Worm (Caenorhabditis elegans): ENCODE measurements around the gene ilys-6.

ilys-6 gene

DNA sequence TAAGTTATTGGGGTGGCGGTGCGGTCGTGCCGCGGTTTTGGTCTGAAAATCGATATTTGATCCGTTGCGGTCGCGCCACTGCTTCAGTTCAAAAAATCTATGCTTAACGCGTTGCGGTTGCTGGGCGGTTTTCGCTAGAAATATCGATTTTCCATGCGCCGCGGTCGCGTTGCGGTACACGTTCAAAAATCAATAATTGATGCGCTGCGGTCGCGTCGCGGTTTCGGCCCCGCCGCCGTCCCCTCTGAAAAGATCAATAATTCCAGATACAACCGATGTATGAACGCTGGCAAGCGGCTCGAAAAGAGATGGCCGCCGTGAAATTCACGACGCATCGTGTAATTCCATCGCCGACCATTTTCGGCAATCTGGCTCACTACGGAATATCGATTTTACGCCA lies 22.5 kb downstream of the ilys-6 start:
- no peak for TF ChIP-seq zag-1 (tag; optimal IDR thresholded peaks at IDR 0.05)
- TF ChIP-seq sma-3 (GFP tag; optimal IDR thresholded peaks at IDR 0.05): no peak
- TF ChIP-seq lin-39 (tag; optimal IDR thresholded peaks at IDR 0.05): no peak
- no peak for TF ChIP-seq unc-55 (GFP tag; optimal IDR thresholded peaks at IDR 0.05)
- no peak for TF ChIP-seq nhr-25 (tag; optimal IDR thresholded peaks at IDR 0.05)
- no peak for TF ChIP-seq ceh-16 (tag; optimal IDR thresholded peaks at IDR 0.05)
- TF ChIP-seq Y55F3AM.14 (GFP tag; optimal IDR thresholded peaks at IDR 0.05): no peak

DNA sequence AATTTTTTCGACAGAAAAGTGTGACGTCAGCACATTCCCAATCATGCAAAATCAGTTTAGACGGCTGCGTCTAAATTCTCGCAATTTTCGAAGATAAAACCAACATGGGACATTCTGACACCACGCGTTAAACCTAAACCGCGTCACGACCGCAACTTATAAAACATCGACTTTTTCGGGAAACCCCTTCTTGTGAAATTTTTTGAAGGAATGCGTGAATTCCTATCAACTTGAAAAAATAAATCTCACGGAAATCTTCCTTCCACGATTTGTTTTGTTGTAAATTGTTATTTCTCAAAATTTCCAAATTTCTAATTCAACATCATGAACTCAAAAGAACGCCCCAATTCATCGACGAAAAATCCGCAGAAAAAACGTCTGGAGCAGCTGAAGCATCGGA lies 23.5 kb downstream of the ilys-6 start, which contains the start of gene F35F11.2:
Gene F35F11.2, plus strand, starts transcription at position 301 of the 400 bp plus-strand sequence.
- TF ChIP-seq nhr-237 (tag; optimal IDR thresholded peaks at IDR 0.05) (no peak), lin-13 (GFP tag; optimal IDR thresholded peaks at IDR 0.05) (no peak), nhr-10 (tag; optimal IDR thresholded peaks at IDR 0.05) (no peak), aly-2 (tag; optimal IDR thresholded peaks at IDR 0.05) (no peak), C34F6.9 (tag; optimal IDR thresholded peaks at IDR 0.05) (no peak), alr-1 (tag; optimal IDR thresholded peaks at IDR 0.05) (no peak), gmeb-1 (tag; optimal IDR thresholded peaks at IDR 0.05) (no peak), egl-27 (tag; optimal IDR thresholded peaks at IDR 0.05) (no peak), skn-1 (tag; optimal IDR thresholded peaks at IDR 0.05) (no peak), nhr-11 (tag; optimal IDR thresholded peaks at IDR 0.05) (no peak), nhr-77 (tag; optimal IDR thresholded peaks at IDR 0.05) (no peak), lin-11 (tag; optimal IDR thresholded peaks at IDR 0.05) (no peak), crh-2 (tag; optimal IDR thresholded peaks at IDR 0.05) (no peak), lin-39 (tag; optimal IDR thresholded peaks at IDR 0.05) (no peak), nhr-129 (tag; optimal IDR thresholded peaks at IDR 0.05) (no peak), mbf-1 (tag; optimal IDR thresholded peaks at IDR 0.05) (no peak), nhr-12 (tag; optimal IDR thresholded peaks at IDR 0.05) (no peak), R02D3.7 (tag; optimal IDR thresholded peaks at IDR 0.05) (no peak), dmd-4 (tag; optimal IDR thresholded peaks at IDR 0.05) (no peak), unc-62 (GFP tag; optimal IDR thresholded peaks at IDR 0.05) (no peak)

- TF ChIP-seq zag-1 (tag; optimal IDR thresholded peaks at IDR 0.05) (peak; percentile 62), nhr-129 (tag; optimal IDR thresholded peaks at IDR 0.05) (peak; percentile 48), lin-11 (tag; optimal IDR thresholded peaks at IDR 0.05) (peak; percentile 63), sma-9 (GFP tag; optimal IDR thresholded peaks at IDR 0.05) (peak; percentile 76), sma-9 (tag; optimal IDR thresholded peaks at IDR 0.05) (no peak), gmeb-1 (tag; optimal IDR thresholded peaks at IDR 0.05) (no peak), unc-55 (GFP tag; optimal IDR thresholded peaks at IDR 0.05) (peak; percentile 76), C34F6.9 (tag; optimal IDR thresholded peaks at IDR 0.05) (peak; percentile 73), mdl-1 (tag; optimal IDR thresholded peaks at IDR 0.05) (peak; percentile 5 to 33), lin-13 (GFP tag; optimal IDR thresholded peaks at IDR 0.05) (peak; percentile 20), fos-1 (tag; optimal IDR thresholded peaks at IDR 0.05) (peak; percentile 56), ztf-1 (GFP tag; conservative IDR thresholded peaks at IDR 0.05) (no peak), crh-2 (tag; optimal IDR thresholded peaks at IDR 0.05) (peak; percentile 38), lsy-2 (tag; optimal IDR thresholded peaks at IDR 0.05) (peak; percentile 28 to 69), F13H6.1 (tag; optimal IDR thresholded peaks at IDR 0.05) (peak; percentile 72), nhr-237 (tag; optimal IDR thresholded peaks at IDR 0.05) (no peak), ceh-82 (tag; optimal IDR thresholded peaks at IDR 0.05) (no peak), ztf-4 (tag; optimal IDR thresholded peaks at IDR 0.05) (peak; percentile 7), nhr-10 (tag; optimal IDR thresholded peaks at IDR 0.05) (no peak), alr-1 (tag; optimal IDR thresholded peaks at IDR 0.05) (no peak), Y55F3AM.14 (GFP tag; optimal IDR thresholded peaks at IDR 0.05) (peak; percentile 20)
Measured at ce11 chrIV:4034883-4035282, 28.6 kb downstream of the ilys-6 start, which contains the start of gene hlh-30. Gene hlh-30, minus strand, starts transcription at chrIV:4034951.

- TF ChIP-seq nhr-23 (tag; optimal IDR thresholded peaks at IDR 0.05) (no peak), crh-2 (tag; optimal IDR thresholded peaks at IDR 0.05) (peak; percentile 6), blmp-1 (tag; optimal IDR thresholded peaks at IDR 0.05; ENCODE audit: insufficient read depth) (no peak), mbf-1 (tag; optimal IDR thresholded peaks at IDR 0.05) (no peak), aly-2 (tag; optimal IDR thresholded peaks at IDR 0.05) (no peak), elt-1 (tag; optimal IDR thresholded peaks at IDR 0.05) (no peak), nhr-10 (tag; optimal IDR thresholded peaks at IDR 0.05) (no peak), ztf-11 (tag; optimal IDR thresholded peaks at IDR 0.05) (no peak), nhr-6 (tag; optimal IDR thresholded peaks at IDR 0.05) (no peak), Y55F3AM.14 (GFP tag; optimal IDR thresholded peaks at IDR 0.05) (no peak), nhr-21 (tag; optimal IDR thresholded peaks at IDR 0.05) (no peak), mdl-1 (tag; optimal IDR thresholded peaks at IDR 0.05) (peak in 1 of 2 experiments; percentile 24), sma-9 (GFP tag; optimal IDR thresholded peaks at IDR 0.05) (peak; percentile 18), sma-9 (tag; optimal IDR thresholded peaks at IDR 0.05) (no peak), C34F6.9 (tag; optimal IDR thresholded peaks at IDR 0.05) (peak; percentile 27), unc-62 (GFP tag; optimal IDR thresholded peaks at IDR 0.05) (no peak), F13H6.1 (tag; optimal IDR thresholded peaks at IDR 0.05) (no peak), ZK546.5 (tag; optimal IDR thresholded peaks at IDR 0.05) (no peak), nhr-237 (tag; optimal IDR thresholded peaks at IDR 0.05) (no peak), dmd-4 (tag; optimal IDR thresholded peaks at IDR 0.05) (no peak), ztf-4 (tag; optimal IDR thresholded peaks at IDR 0.05) (no peak), skn-1 (tag; optimal IDR thresholded peaks at IDR 0.05) (no peak), R02D3.7 (tag; optimal IDR thresholded peaks at IDR 0.05) (no peak), unc-55 (GFP tag; optimal IDR thresholded peaks at IDR 0.05) (peak; percentile 39), lsy-2 (tag; optimal IDR thresholded peaks at IDR 0.05) (peak in 1 of 2 experiments; percentile 11), peb-1 (tag; optimal IDR thresholded peaks at IDR 0.05) (no peak), sma-3 (GFP tag; optimal IDR thresholded peaks at IDR 0.05) (no peak), nhr-129 (tag; optimal IDR thresholded peaks at IDR 0.05) (peak; percentile 36), ztf-1 (GFP tag; conservative IDR thresholded peaks at IDR 0.05) (no peak), snpc-4 (tag; optimal IDR thresholded peaks at IDR 0.05) (no peak)
Measured at ce11 chrIV:4033490-4033889, 30.0 kb downstream of the ilys-6 start.
